Worm (Caenorhabditis elegans): Measurements from ENCODE around the gene ssp-10.

DNA sequence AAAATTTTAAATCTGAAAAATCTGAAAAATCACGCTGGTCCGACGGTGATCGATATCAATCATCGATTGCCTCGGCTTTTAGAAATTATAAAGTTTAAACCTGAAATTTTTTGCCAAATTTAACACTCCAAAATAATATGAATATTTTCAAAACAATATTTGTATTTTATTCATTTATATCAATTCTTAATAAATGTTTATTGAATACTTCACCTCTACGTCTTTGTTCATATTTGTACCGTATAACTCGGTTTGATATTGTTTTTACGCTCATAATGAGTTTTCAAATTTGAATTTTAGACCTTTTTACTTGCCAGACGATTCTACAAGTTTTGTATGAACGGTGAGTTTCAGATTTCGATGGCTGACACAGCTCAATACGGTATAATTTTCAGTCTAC lies 13.9 kb upstream of the ssp-10 start, which contains the start of the genes K07F5.15 and K07F5.22:
- TF ChIP-seq ama-1 (optimal IDR thresholded peaks at IDR 0.05) (no peak), lir-3 (tag; optimal IDR thresholded peaks at IDR 0.05) (no peak), ceh-32 (tag; optimal IDR thresholded peaks at IDR 0.05; ENCODE audit: poor library complexity) (no peak), jun-1 (tag; optimal IDR thresholded peaks at IDR 0.05) (no peak), R02D3.7 (tag; optimal IDR thresholded peaks at IDR 0.05) (no peak), nhr-76 (tag; optimal IDR thresholded peaks at IDR 0.05) (no peak), attf-4 (tag; optimal IDR thresholded peaks at IDR 0.05) (no peak), daf-12 (tag; optimal IDR thresholded peaks at IDR 0.05) (no peak), lin-39 (tag; optimal IDR thresholded peaks at IDR 0.05) (no peak), T26A8.4 (GFP tag; IDR thresholded peaks at IDR 0.05) (no peak), ces-1 (GFP tag; optimal IDR thresholded peaks at IDR 0.05) (no peak), lin-13 (GFP tag; optimal IDR thresholded peaks at IDR 0.05) (no peak), unc-130 (GFP tag; optimal IDR thresholded peaks at IDR 0.05) (no peak)

All from whole organism, L4 larva.